Worm (Caenorhabditis elegans) whole organism, late embryonic: ENCODE results near the gene nspe-1.

ENCODE experiments used
- C08G9.2 ChIP-seq: sonication (generic microtip); optimal IDR thresholded peaks from 2 replicates; lab custom pipeline; 2016; ENCODE audit warnings: mild to moderate bottlenecking, missing genetic modification characterization, moderate library complexity, missing compliant biosample characterization
- ama-1 ChIP-seq: fragments of 150-350 bp; optimal IDR thresholded peaks from 2 replicates; lab custom pipeline; 2014
- ceh-9 ChIP-seq: sonication (generic microtip); optimal IDR thresholded peaks from 2 replicates; lab custom pipeline; 2016; ENCODE audit warnings: mild to moderate bottlenecking, missing genetic modification characterization, inconsistent platforms, missing compliant biosample characterization
- hlh-30 ChIP-seq: sonication (generic microtip); optimal IDR thresholded peaks from 2 replicates; lab custom pipeline; 2017; ENCODE audit warnings: antibody characterized with exemption, missing genetic modification characterization, missing compliant biosample characterization; ENCODE audit not compliant: insufficient read depth
- lim-6 ChIP-seq: sonication (generic microtip); optimal IDR thresholded peaks from 2 replicates; lab custom pipeline; 2016; ENCODE audit warnings: missing genetic modification characterization, missing compliant biosample characterization
- lin-11 ChIP-seq: fragments of 200-800 bp; sonication (Bioruptor generic); optimal IDR thresholded peaks from 2 replicates; lab custom pipeline; 2018; ENCODE audit warnings: mild to moderate bottlenecking, missing genetic modification characterization, missing compliant biosample characterization
- nhr-11 ChIP-seq: fragments of 150-350 bp; optimal IDR thresholded peaks from 2 replicates; lab custom pipeline; 2014; ENCODE audit warnings: missing biosample characterization, missing genetic modification characterization
- pax-1 ChIP-seq: fragments of 150-350 bp; optimal IDR thresholded peaks from 2 replicates; lab custom pipeline; 2014; ENCODE audit warnings: missing biosample characterization, missing genetic modification characterization
- pqm-1 ChIP-seq: sonication (generic microtip); optimal IDR thresholded peaks from 2 replicates; lab custom pipeline; 2016; ENCODE audit warnings: missing genetic modification characterization, missing compliant biosample characterization
- pros-1 ChIP-seq: fragments of 150-350 bp; optimal IDR thresholded peaks from 2 replicates; lab custom pipeline; 2014; ENCODE audit warnings: missing biosample characterization, missing genetic modification reagents, missing genetic modification characterization
- ttx-3 ChIP-seq: sonication (generic microtip); optimal IDR thresholded peaks from 2 replicates; lab custom pipeline; 2016; ENCODE audit warnings: missing genetic modification reagents, missing genetic modification characterization, missing compliant biosample characterization

DNA sequence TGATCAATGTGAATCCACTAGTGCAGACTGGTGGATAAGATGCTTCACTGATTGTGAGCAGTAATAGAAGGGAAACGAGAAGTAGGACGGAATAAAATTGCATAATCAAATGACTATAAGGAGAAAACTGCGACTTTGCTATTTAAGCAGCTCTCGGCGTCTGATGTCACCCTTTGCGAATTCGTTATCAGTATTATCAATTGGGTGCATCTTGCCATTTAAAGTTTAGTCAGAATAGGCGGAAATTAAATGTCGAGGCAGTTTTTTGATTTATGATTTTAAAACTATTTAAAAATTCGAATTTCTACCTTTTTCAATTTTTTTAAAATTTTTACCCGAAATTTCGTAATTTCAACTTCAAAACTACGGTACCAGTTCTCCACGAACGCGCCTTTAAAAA lies 39.7 kb downstream of the nspe-1 start, which contains the start of gene clec-4:
- TF ChIP-seq nhr-11 (no peak), hlh-30 (tag; lab: Kevin White, UChicago) (no peak), ttx-3 (no peak), ama-1 (lab: Kevin White, UChicago) (no peak), C08G9.2 (tag; lab: Kevin White, UChicago) (no peak), pax-1 (tag; lab: Kevin White, UChicago) (no peak), lin-11 (tag; lab: Kevin White, UChicago) (no peak), ceh-9 (no peak), pqm-1 (no peak), lim-6 (tag; lab: Kevin White, UChicago) (no peak), pros-1 (no peak)
